Worm (Caenorhabditis elegans): ENCODE measurements around the gene scl-21.
A peak's percentile ranks its signal among the peaks of the same experiment; 100 is the strongest.

scl-21 gene

ce11 chrV:19522551-19523137 is 27.2 kb upstream of the scl-21 start (continued):
- TF ChIP-seq ZK546.5 (tag; optimal IDR thresholded peaks at IDR 0.05) = no peak
- TF ChIP-seq mdl-1 (tag; optimal IDR thresholded peaks at IDR 0.05) = peak; percentile 91 to 95
- TF ChIP-seq mxl-2 (GFP tag; conservative IDR thresholded peaks at IDR 0.05) = peak; percentile 67
- peak; percentile 51; the same call in 1 of the 2 replicates for TF ChIP-seq madf-9 (GFP tag; conservative IDR thresholded peaks at IDR 0.05)
- peak; percentile 10 for TF ChIP-seq nhr-11 (tag; optimal IDR thresholded peaks at IDR 0.05)
- TF ChIP-seq lin-15B (tag; optimal IDR thresholded peaks at IDR 0.05) = no peak
- TF ChIP-seq cey-2 (tag; optimal IDR thresholded peaks at IDR 0.05; ENCODE audit: borderline replicate concordance, insufficient read depth) = no peak
- TF ChIP-seq nhr-25 (tag; optimal IDR thresholded peaks at IDR 0.05; ENCODE audit: borderline replicate concordance, insufficient read depth) = peak; percentile 92
- TF ChIP-seq mep-1 (tag; optimal IDR thresholded peaks at IDR 0.05) = peak; percentile 94
- TF ChIP-seq daf-12 (tag; optimal IDR thresholded peaks at IDR 0.05) = no peak
- TF ChIP-seq egl-43 (GFP tag; IDR thresholded peaks at IDR 0.05) = peak; percentile 79; the same call in 1 of the 2 replicates
- peak; percentile 23; the same call in 1 of the 2 replicates for TF ChIP-seq pha-4 (GFP tag; IDR thresholded peaks at IDR 0.05)
- TF ChIP-seq pha-4 (tag; optimal IDR thresholded peaks at IDR 0.05) = no peak
- TF ChIP-seq nhr-41 (GFP tag; IDR thresholded peaks at IDR 0.05) = peak; percentile 32; the same call in 1 of the 2 replicates
- peak; percentile 88 for TF ChIP-seq T26A8.4 (GFP tag; IDR thresholded peaks at IDR 0.05)
- TF ChIP-seq nhr-6 (tag; optimal IDR thresholded peaks at IDR 0.05) = peak; percentile 83
- no peak for TF ChIP-seq nhr-76 (tag; optimal IDR thresholded peaks at IDR 0.05)
- TF ChIP-seq mxl-3 (GFP tag; optimal IDR thresholded peaks at IDR 0.05) = peak; percentile 84
- 0 out of 2 replicates have a peak, but pooled peaks have one; percentile 58 for TF ChIP-seq lin-29 (GFP tag; IDR thresholded peaks at IDR 0.05)
- TF ChIP-seq zip-2 (tag; optimal IDR thresholded peaks at IDR 0.05) = no peak
- peak; percentile 44; the same call in 1 of the 2 replicates for TF ChIP-seq vab-7 (GFP tag; IDR thresholded peaks at IDR 0.05)
- TF ChIP-seq nhr-42 (GFP tag; IDR thresholded peaks at IDR 0.05) = peak; percentile 69
- TF ChIP-seq mdt-29 (GFP tag; IDR thresholded peaks at IDR 0.05) = peak; percentile 96
- TF ChIP-seq T20F7.1 (GFP tag; optimal IDR thresholded peaks at IDR 0.05) = peak; percentile 49
- TF ChIP-seq dmd-8 (GFP tag; IDR thresholded peaks at IDR 0.05) = 0 out of 2 replicates have a peak, but pooled peaks have one; percentile 30
- TF ChIP-seq daf-16 (GFP tag; optimal IDR thresholded peaks at IDR 0.05) = no peak
- TF ChIP-seq daf-16 (tag; optimal IDR thresholded peaks at IDR 0.05) = peak; percentile 65
- peak; percentile 93 for TF ChIP-seq lin-1 (GFP tag; IDR thresholded peaks at IDR 0.05)
- peak; percentile 92 for TF ChIP-seq tra-1 (GFP tag; IDR thresholded peaks at IDR 0.05)
- peak in 1 of 2 experiments; percentile 94 for TF ChIP-seq unc-62 (GFP tag; optimal IDR thresholded peaks at IDR 0.05 in 1 of 2)
- TF ChIP-seq unc-62 (tag; optimal IDR thresholded peaks at IDR 0.05) = no peak
- TF ChIP-seq gei-8 (GFP tag; optimal IDR thresholded peaks at IDR 0.05) = peak; percentile 88
- TF ChIP-seq nhr-102 (tag; optimal IDR thresholded peaks at IDR 0.05) = peak; percentile 68
- no peak for TF ChIP-seq zag-1 (tag; optimal IDR thresholded peaks at IDR 0.05)
- TF ChIP-seq F37D6.2 (tag; optimal IDR thresholded peaks at IDR 0.05) = peak; percentile 60
- peak; percentile 65 for TF ChIP-seq lin-13 (GFP tag; optimal IDR thresholded peaks at IDR 0.05)

DNA sequence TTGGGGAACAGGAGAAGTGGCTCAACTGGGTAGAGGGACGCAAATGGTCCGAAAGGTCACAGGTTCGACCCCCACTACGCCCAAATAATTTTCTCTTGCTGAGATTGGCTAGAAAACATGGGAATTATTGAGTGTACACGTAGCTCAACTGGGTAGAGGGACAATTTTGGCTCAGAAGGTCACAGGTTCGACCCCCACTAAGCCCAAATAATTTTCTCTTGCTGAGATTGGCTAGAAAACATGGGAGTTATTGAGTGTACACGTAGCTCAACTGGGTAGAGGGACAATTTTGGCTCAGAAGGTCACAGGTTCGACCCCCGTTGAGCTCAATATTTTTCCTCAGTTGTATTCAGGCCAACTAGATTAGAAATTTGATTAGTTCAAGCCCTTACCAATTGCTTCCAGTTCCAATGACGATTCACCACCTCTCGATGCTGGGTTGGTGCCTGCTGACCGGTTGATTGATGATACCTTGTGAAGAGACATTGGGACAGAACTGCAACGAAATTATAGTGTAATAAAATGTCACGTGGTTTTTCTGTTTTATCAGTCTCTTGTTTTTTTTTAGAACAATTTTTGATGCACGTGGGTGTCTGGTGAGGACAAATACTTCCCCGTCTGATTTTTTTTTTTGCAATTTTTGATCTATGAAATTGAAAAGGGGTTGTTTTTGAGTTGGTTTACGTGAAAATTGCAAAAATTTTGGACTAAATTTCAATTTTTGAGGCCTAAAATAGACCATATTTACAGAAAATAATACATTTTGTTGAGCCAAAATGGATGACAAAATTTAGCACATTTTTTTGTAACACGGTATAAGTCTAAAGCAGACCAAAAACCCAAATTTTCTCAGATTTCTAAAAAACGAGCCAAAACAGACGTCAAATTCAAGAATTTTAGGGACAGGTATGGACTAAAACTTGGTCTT is 26.1 kb upstream of the scl-21 start:
- TF ChIP-seq madf-9 (GFP tag; conservative IDR thresholded peaks at IDR 0.05) (peak; percentile 55; the same call in 1 of the 2 replicates), hmg-1.1 (GFP tag; IDR thresholded peaks at IDR 0.05) (peak; percentile 45; the same call in 1 of the 2 replicates), unc-62 (GFP tag; optimal IDR thresholded peaks at IDR 0.05 in 1 of 2) (peak in 1 of 2 experiments; percentile 93), unc-62 (tag; optimal IDR thresholded peaks at IDR 0.05) (no peak), nhr-48 (tag; optimal IDR thresholded peaks at IDR 0.05) (peak; percentile 15), ztf-11 (tag; optimal IDR thresholded peaks at IDR 0.05) (no peak), ctbp-1 (GFP tag; IDR thresholded peaks at IDR 0.05) (0 out of 2 replicates have a peak, but pooled peaks have one; percentile 45), lin-13 (GFP tag; optimal IDR thresholded peaks at IDR 0.05) (no peak), ZK337.2 (GFP tag; IDR thresholded peaks at IDR 0.05) (no peak), lin-38 (GFP tag; IDR thresholded peaks at IDR 0.05) (peak; percentile 64), mdl-1 (tag; optimal IDR thresholded peaks at IDR 0.05) (peak; percentile 46 to 76), jun-1 (tag; optimal IDR thresholded peaks at IDR 0.05) (no peak), zfp-2 (tag; optimal IDR thresholded peaks at IDR 0.05) (no peak), set-16 (GFP tag; IDR thresholded peaks at IDR 0.05) (no peak), aha-1 (tag) (peak; percentile 94), arid-1 (GFP tag; conservative IDR thresholded peaks at IDR 0.05) (peak; percentile 35; the same call in 1 of the 2 replicates), nhr-42 (GFP tag; IDR thresholded peaks at IDR 0.05) (no peak), F26F4.8 (GFP tag; conservative IDR thresholded peaks at IDR 0.05) (0 out of 2 replicates have a peak, but pooled peaks have one; percentile 2)
